Worm (Caenorhabditis elegans) whole organism, young adult: ENCODE measurements around the gene mrp-3.

Experiments
- D2030.7 ChIP-seq: fragments of 200-800 bp; sonication (Bioruptor generic); IDR thresholded peaks from 2 replicates; pipeline ENCODE4 v1.3.6; 2022; ENCODE audit warnings: missing genetic modification reagents, missing genetic modification characterization, missing compliant biosample characterization
- F10E7.11 ChIP-seq: sonication (generic microtip); optimal IDR thresholded peaks from 2 replicates; lab custom pipeline; 2017; ENCODE audit warnings: mild to moderate bottlenecking, missing genetic modification characterization, moderate library complexity, missing compliant biosample characterization
- F22D6.2 ChIP-seq: sonication (generic microtip); optimal IDR thresholded peaks from 2 replicates; lab custom pipeline; 2016; ENCODE audit warnings: mild to moderate bottlenecking, missing genetic modification characterization, missing compliant biosample characterization
- F52B5.7 ChIP-seq: sonication (generic microtip); optimal IDR thresholded peaks from 2 replicates; lab custom pipeline; 2016; ENCODE audit warnings: mild to moderate bottlenecking, missing genetic modification characterization, missing compliant biosample characterization
- K12H6.12 ChIP-seq: fragments of 200-800 bp; sonication (Bioruptor generic); optimal IDR thresholded peaks from 2 replicates; lab custom pipeline; 2018; ENCODE audit warnings: mild to moderate bottlenecking, missing genetic modification characterization, missing compliant biosample characterization
- Y53G8AR.9 ChIP-seq: fragments of 200-800 bp; sonication (Bioruptor generic); conservative IDR thresholded peaks from 2 replicates; pipeline ENCODE4 v1.3.6; 2022; ENCODE audit warnings: missing genetic modification reagents, missing genetic modification characterization, missing compliant biosample characterization
- Y95B8A.8 ChIP-seq: fragments of 200-800 bp; sonication (Bioruptor generic); IDR thresholded peaks from 2 replicates; pipeline ENCODE4 v1.3.6; 2022; ENCODE audit warnings: missing genetic modification reagents, missing genetic modification characterization, missing compliant biosample characterization
- ZK185.1 ChIP-seq: sonication (generic microtip); optimal IDR thresholded peaks from 2 replicates; lab custom pipeline; 2016; ENCODE audit warnings: mild to moderate bottlenecking, missing genetic modification characterization, missing compliant biosample characterization; ENCODE audit not compliant: poor library complexity, severe bottlenecking
- athp-1 ChIP-seq: sonication (generic microtip); optimal IDR thresholded peaks from 2 replicates; lab custom pipeline; 2017; ENCODE audit warnings: mild to moderate bottlenecking, missing genetic modification characterization, missing compliant biosample characterization
- attf-3 ChIP-seq: fragments of 200-800 bp; sonication (Bioruptor generic); conservative IDR thresholded peaks from 2 replicates; pipeline ENCODE4 v1.3.6; 2022; ENCODE audit warnings: missing genetic modification reagents, missing genetic modification characterization, missing compliant biosample characterization
- cebp-1 ChIP-seq, 2 experiments: fragments of 200-800 bp in 1 of 2; sonication (Bioruptor generic) in 1 of 2; sonication (generic microtip) in 1 of 2; IDR thresholded peaks in 1 of 2; optimal IDR thresholded peaks in 1 of 2; 2 replicates each; pipeline versions ENCODE4 v1.3.6 to Lab custom; 2017 to 2022; ENCODE audit warnings: missing compliant biosample characterization in 2 of 2, missing genetic modification characterization in 2 of 2, mild to moderate bottlenecking in 1 of 2, missing genetic modification reagents in 1 of 2, moderate library complexity in 1 of 2
- cebp-2 ChIP-seq: fragments of 200-800 bp; sonication (Bioruptor generic); IDR thresholded peaks from 2 replicates; pipeline ENCODE4 v1.3.6; 2022; ENCODE audit warnings: missing genetic modification characterization, missing compliant biosample characterization
- ceh-40 ChIP-seq: fragments of 200-800 bp; sonication (Bioruptor generic); IDR thresholded peaks from 2 replicates; pipeline ENCODE4 v1.3.6; 2022; ENCODE audit warnings: missing genetic modification characterization, missing compliant biosample characterization
- ceh-91 ChIP-seq: fragments of 200-800 bp; sonication (Bioruptor generic); IDR thresholded peaks from 2 replicates; pipeline ENCODE4 v1.3.6; 2022; ENCODE audit warnings: missing genetic modification reagents, missing genetic modification characterization, missing compliant biosample characterization
- die-1 ChIP-seq: sonication (generic microtip); optimal IDR thresholded peaks from 2 replicates; lab custom pipeline; 2016; ENCODE audit warnings: missing genotype, mild to moderate bottlenecking, missing genetic modification characterization, missing compliant biosample characterization
- dox-1 ChIP-seq: fragments of 200-800 bp; sonication (Bioruptor generic); IDR thresholded peaks from 2 replicates; pipeline ENCODE4 v1.3.6; 2022; ENCODE audit warnings: missing genetic modification reagents, missing genetic modification characterization, missing compliant biosample characterization
- dpff-1 ChIP-seq: sonication (generic microtip); optimal IDR thresholded peaks from 2 replicates; lab custom pipeline; 2017; ENCODE audit warnings: mild to moderate bottlenecking, missing genetic modification characterization, missing compliant biosample characterization
- egrh-3 ChIP-seq: fragments of 200-800 bp; sonication (Bioruptor generic); IDR thresholded peaks from 2 replicates; pipeline ENCODE4 v1.3.6; 2022; ENCODE audit warnings: missing genetic modification reagents, missing genetic modification characterization, missing compliant biosample characterization
- ekl-4 ChIP-seq: fragments of 200-800 bp; sonication (Bioruptor generic); IDR thresholded peaks from 2 replicates; pipeline ENCODE4 v1.3.6; 2022; ENCODE audit warnings: missing genetic modification reagents, missing genetic modification characterization, missing compliant biosample characterization
- ets-4 ChIP-seq: fragments of 200-800 bp; sonication (Bioruptor generic); optimal IDR thresholded peaks from 2 replicates; lab custom pipeline; 2018; ENCODE audit warnings: mild to moderate bottlenecking, missing genetic modification characterization, missing compliant biosample characterization
- fkh-3 ChIP-seq: sonication (generic microtip); optimal IDR thresholded peaks from 2 replicates; lab custom pipeline; 2016; ENCODE audit warnings: mild to moderate bottlenecking, missing genetic modification characterization, missing compliant biosample characterization
- hmg-1.2 ChIP-seq: fragments of 200-800 bp; sonication (Bioruptor generic); IDR thresholded peaks from 2 replicates; pipeline ENCODE4 v1.3.6; 2022; ENCODE audit warnings: missing genetic modification reagents, missing genetic modification characterization, missing compliant biosample characterization
- hrde-1 ChIP-seq: sonication (generic microtip); optimal IDR thresholded peaks from 2 replicates; lab custom pipeline; 2016; ENCODE audit warnings: missing genetic modification characterization, mild to moderate bottlenecking, missing compliant biosample characterization, moderate library complexity, missing genotype, missing genetic modification reagents, borderline replicate concordance
- hsf-1 ChIP-seq: fragments of 200-800 bp; sonication (Bioruptor generic); IDR thresholded peaks from 2 replicates; pipeline ENCODE4 v1.3.6; 2022; ENCODE audit warnings: missing genetic modification reagents, missing genetic modification characterization, missing compliant biosample characterization
- lag-1 ChIP-seq: fragments of 200-800 bp; sonication (Bioruptor generic); IDR thresholded peaks from 2 replicates; pipeline ENCODE4 v1.3.6; 2022; ENCODE audit warnings: missing genetic modification reagents, missing genetic modification characterization, missing compliant biosample characterization
- let-607 ChIP-seq, 2 experiments: fragments of 200-800 bp in 1 of 2; sonication (Bioruptor generic) in 1 of 2; sonication (generic microtip) in 1 of 2; optimal IDR thresholded peaks; 2 replicates each; lab custom pipeline; 2016 to 2018; ENCODE audit warnings: mild to moderate bottlenecking in 2 of 2, missing compliant biosample characterization in 2 of 2, missing genetic modification characterization in 2 of 2, moderate library complexity in 2 of 2, missing genotype in 1 of 2
- mel-28 ChIP-seq: sonication (generic microtip); optimal IDR thresholded peaks from 2 replicates; lab custom pipeline; 2016; ENCODE audit warnings: borderline replicate concordance, mild to moderate bottlenecking, missing genetic modification characterization, missing compliant biosample characterization
- nhr-80 ChIP-seq: sonication (generic microtip); optimal IDR thresholded peaks from 2 replicates; lab custom pipeline; 2016; ENCODE audit warnings: missing genetic modification characterization, missing compliant biosample characterization
- nhr-90 ChIP-seq: sonication (generic microtip); optimal IDR thresholded peaks from 2 replicates; lab custom pipeline; 2016; ENCODE audit warnings: missing genotype, mild to moderate bottlenecking, missing genetic modification characterization, missing compliant biosample characterization
- repo-1 ChIP-seq: sonication (generic microtip); optimal IDR thresholded peaks from 2 replicates; lab custom pipeline; 2017; ENCODE audit warnings: mild to moderate bottlenecking, missing genetic modification characterization, missing compliant biosample characterization
- snpc-4 ChIP-seq, 5 experiments: fragments of 150-350 bp in 1 of 5; sonication (generic microtip) in 4 of 5; optimal IDR thresholded peaks; 2 replicates each; lab custom pipeline; 2014 to 2018; ENCODE audit warnings: missing genetic modification characterization in 5 of 5, missing biosample characterization in 3 of 5, antibody characterized with exemption in 2 of 5, mild to moderate bottlenecking in 2 of 5, missing compliant biosample characterization in 2 of 5, missing genotype in 2 of 5, moderate library complexity in 2 of 5, missing genetic modification reagents in 1 of 5
- somi-1 ChIP-seq: fragments of 200-800 bp; sonication (Bioruptor generic); optimal IDR thresholded peaks from 2 replicates; lab custom pipeline; 2018; ENCODE audit warnings: mild to moderate bottlenecking, missing genetic modification characterization, missing compliant biosample characterization
- unc-62 ChIP-seq: fragments of 150-350 bp; optimal IDR thresholded peaks from 2 replicates; lab custom pipeline; 2014; ENCODE audit warnings: missing biosample characterization, missing genetic modification reagents, missing genetic modification characterization
- zfh-2 ChIP-seq: fragments of 200-800 bp; sonication (Bioruptor generic); conservative IDR thresholded peaks from 2 replicates; pipeline ENCODE4 v1.3.6; 2022; ENCODE audit warnings: missing genetic modification reagents, missing genetic modification characterization, missing compliant biosample characterization
- ztf-3 ChIP-seq: fragments of 200-800 bp; sonication (Bioruptor generic); optimal IDR thresholded peaks from 2 replicates; lab custom pipeline; 2018; ENCODE audit warnings: mild to moderate bottlenecking, missing genetic modification characterization, missing compliant biosample characterization
- ztf-6 ChIP-seq: fragments of 200-800 bp; sonication (Bioruptor generic); IDR thresholded peaks from 2 replicates; pipeline ENCODE4 v1.3.6; 2022; ENCODE audit warnings: missing genetic modification reagents, missing genetic modification characterization, missing compliant biosample characterization

mrp-3 gene

DNA sequence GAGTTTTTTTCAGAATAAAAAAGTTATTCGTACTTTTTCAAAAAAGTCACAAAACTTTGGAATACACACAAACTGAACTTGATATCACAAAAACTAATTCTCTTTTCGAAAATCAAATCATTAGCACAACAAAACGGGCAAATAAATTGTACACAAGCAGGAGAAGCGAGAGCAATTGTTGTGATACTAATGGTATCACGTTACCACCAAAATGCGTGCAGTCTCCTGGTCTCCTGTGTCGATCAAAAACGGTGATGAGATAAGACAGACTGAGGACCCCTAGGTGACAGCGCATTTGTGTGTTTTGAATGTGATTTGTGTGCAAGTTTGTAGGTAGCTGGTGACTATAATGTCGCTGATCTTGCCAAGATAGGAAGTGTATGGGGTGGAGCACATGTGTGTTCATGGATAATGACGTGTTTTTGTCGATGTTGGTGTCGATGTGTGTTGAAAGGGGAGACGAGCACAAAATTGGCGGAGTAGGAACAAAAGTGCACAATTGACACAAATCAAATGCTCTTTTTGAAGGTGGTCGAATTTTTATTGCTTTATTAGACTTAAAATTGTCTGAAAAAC lies 723 bp upstream of the mrp-3 start:
- TF ChIP-seq Y95B8A.8 (GFP tag; lab: Robert Waterston, UW) (0 out of 2 replicates have a peak, but pooled peaks have one; percentile 31), ekl-4 (GFP tag; lab: Robert Waterston, UW) (no peak), fkh-3 (tag; lab: Kevin White, UChicago) (no peak), ztf-3 (no peak), attf-3 (GFP tag; lab: Robert Waterston, UW) (no peak), lag-1 (GFP tag; lab: Robert Waterston, UW) (no peak), ceh-91 (GFP tag; lab: Robert Waterston, UW) (no peak), cebp-1 (GFP tag; IDR thresholded peaks at IDR 0.05; lab: Robert Waterston, UW) (no peak), cebp-1 (tag; optimal IDR thresholded peaks at IDR 0.05; lab: Kevin White, UChicago) (no peak), nhr-80 (tag; lab: Kevin White, UChicago) (peak; percentile 95), mel-28 (no peak), nhr-90 (tag; lab: Kevin White, UChicago) (peak; percentile 7), K12H6.12 (tag; lab: Kevin White, UChicago) (no peak), Y53G8AR.9 (GFP tag; lab: Robert Waterston, UW) (no peak), repo-1 (tag; lab: Kevin White, UChicago) (no peak), ets-4 (GFP tag; lab: Kevin White, UChicago) (no peak), F52B5.7 (no peak), zfh-2 (GFP tag; lab: Robert Waterston, UW) (no peak), let-607 (tag; optimal IDR thresholded peaks at IDR 0.05; lab: Kevin White, UChicago) (peak; percentile 28 to 39), ceh-40 (GFP tag; lab: Robert Waterston, UW) (no peak), egrh-3 (GFP tag; lab: Robert Waterston, UW) (no peak), hrde-1 (tag; lab: Kevin White, UChicago) (no peak), snpc-4 (GFP tag; optimal IDR thresholded peaks at IDR 0.05; lab: Kevin White, UChicago) (no peak), snpc-4 (tag; optimal IDR thresholded peaks at IDR 0.05; lab: Kevin White, UChicago) (peak in 1 of 4 experiments; percentile 1), unc-62 (GFP tag; lab: Kevin White, UChicago) (peak; percentile 2), hsf-1 (no peak), ZK185.1 (tag; lab: Kevin White, UChicago) (peak; percentile 22), cebp-2 (GFP tag; lab: Robert Waterston, UW) (no peak)

DNA sequence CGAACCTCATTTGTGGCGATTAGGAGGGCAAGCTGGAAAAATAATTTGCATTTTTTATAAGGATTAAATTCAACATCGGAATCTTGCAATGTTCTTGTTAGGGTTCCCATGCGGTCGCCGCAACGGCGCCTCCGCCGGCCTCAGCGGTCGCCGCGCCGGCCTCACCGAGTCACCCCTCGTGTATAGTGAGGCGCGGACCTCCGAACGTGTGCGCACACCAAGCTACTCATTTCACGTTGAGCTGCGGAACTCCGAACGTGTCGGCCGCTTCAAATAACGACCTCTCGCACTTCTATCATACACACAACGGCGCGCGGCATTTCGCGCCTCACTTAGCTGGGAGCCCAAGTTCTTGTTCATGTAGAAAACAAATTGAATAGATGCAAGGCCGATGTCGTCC lies 1.3 kb downstream of the mrp-3 start:
- TF ChIP-seq dpff-1 (tag; lab: Kevin White, UChicago) (no peak), repo-1 (tag; lab: Kevin White, UChicago) (no peak), F22D6.2 (tag; lab: Kevin White, UChicago) (no peak), F10E7.11 (no peak), egrh-3 (GFP tag; lab: Robert Waterston, UW) (peak; percentile 78; the same call in 1 of the 2 replicates), die-1 (tag; lab: Kevin White, UChicago) (no peak), cebp-1 (GFP tag; IDR thresholded peaks at IDR 0.05; lab: Robert Waterston, UW) (no peak), cebp-1 (tag; optimal IDR thresholded peaks at IDR 0.05; lab: Kevin White, UChicago) (no peak), hmg-1.2 (GFP tag; lab: Robert Waterston, UW) (no peak), zfh-2 (GFP tag; lab: Robert Waterston, UW) (peak; percentile 91), ztf-6 (no peak), unc-62 (GFP tag; lab: Kevin White, UChicago) (no peak), snpc-4 (GFP tag; optimal IDR thresholded peaks at IDR 0.05; lab: Kevin White, UChicago) (no peak), snpc-4 (tag; optimal IDR thresholded peaks at IDR 0.05; lab: Kevin White, UChicago) (peak in 2 of 4 experiments; percentile 61 to 78), F52B5.7 (no peak), somi-1 (no peak), athp-1 (no peak), dox-1 (GFP tag; lab: Robert Waterston, UW) (0 out of 2 replicates have a peak, but pooled peaks have one; percentile 7), D2030.7 (GFP tag; lab: Robert Waterston, UW) (no peak), hrde-1 (tag; lab: Kevin White, UChicago) (no peak)
- TF ChIP-seq, all 124 proteins: peak for 4
